Fruit fly (Drosophila melanogaster): ENCODE measurements around the gene CG31528.

The CG31528 gene

dm6 chr3R:4387490-4387889, 28.7 kb upstream of the CG31528 start, which contains the start of gene tub (continued):
- TF ChIP-seq Nf-YC (tag; optimal IDR thresholded peaks at IDR 0.05) (peak; percentile 43), Ets97D (GFP tag; optimal IDR thresholded peaks at IDR 0.05) (peak; percentile 66), pan (optimal IDR thresholded peaks at IDR 0.05) (no peak), pan (GFP tag; optimal IDR thresholded peaks at IDR 0.05 in 1 of 2, IDR thresholded peaks at IDR 0.05 in 1 of 2) (peak in 1 of 2 experiments; percentile 42), CG30403 (GFP tag; optimal IDR thresholded peaks at IDR 0.05) (peak; percentile 41), CG14860 (GFP tag; IDR thresholded peaks at IDR 0.05; ENCODE audit: partially characterized antibody) (no peak), pho (GFP tag; optimal IDR thresholded peaks at IDR 0.05) (peak; percentile 15), CG18476 (GFP tag; optimal IDR thresholded peaks at IDR 0.05) (no peak), Scr (GFP tag; IDR thresholded peaks at IDR 0.05; ENCODE audit: partially characterized antibody) (0 out of 2 replicates have a peak, but pooled peaks have one; percentile 15), CG3281 (GFP tag; optimal IDR thresholded peaks at IDR 0.05) (peak; percentile 47), crp (GFP tag; optimal IDR thresholded peaks at IDR 0.05) (peak in 1 of 2 experiments; percentile 12), CkIIα-i1 (GFP tag; IDR thresholded peaks at IDR 0.05) (no peak), hb (GFP tag; IDR thresholded peaks at IDR 0.05; ENCODE audit: partially characterized antibody) (no peak), CG17829 (tag; optimal IDR thresholded peaks at IDR 0.05) (peak; percentile 57), Oaz (GFP tag; IDR thresholded peaks at IDR 0.05) (no peak), gfzf (GFP tag; optimal IDR thresholded peaks at IDR 0.05) (peak; percentile 83), dysf (GFP tag; IDR thresholded peaks at IDR 0.05) (peak; percentile 24; the same call in 1 of the 3 replicates), chn (GFP tag; optimal IDR thresholded peaks at IDR 0.05) (peak; percentile 1), maf-S (GFP tag; optimal IDR thresholded peaks at IDR 0.05) (peak; percentile 12), E2f2 (GFP tag; IDR thresholded peaks at IDR 0.05) (peak; percentile 43; the same call in 1 of the 2 replicates), HLH54F (GFP tag; optimal IDR thresholded peaks at IDR 0.05) (peak; percentile 28), CG2712 (tag; optimal IDR thresholded peaks at IDR 0.05) (peak; percentile 56), sug (tag; optimal IDR thresholded peaks at IDR 0.05) (peak; percentile 53), da (GFP tag; optimal IDR thresholded peaks at IDR 0.05) (peak; percentile 17), bsh (GFP tag; optimal IDR thresholded peaks at IDR 0.05) (peak in 1 of 2 experiments; percentile 26), sens (GFP tag) (peak; percentile 91), Hmx (GFP tag; optimal IDR thresholded peaks at IDR 0.05) (no peak), CrebB (tag; optimal IDR thresholded peaks at IDR 0.05) (peak; percentile 32), jumu (GFP tag; optimal IDR thresholded peaks at IDR 0.05) (peak; percentile 13), Sry-δ (GFP tag; optimal IDR thresholded peaks at IDR 0.05) (peak; percentile 51), psq (GFP tag; optimal IDR thresholded peaks at IDR 0.05) (peak; percentile 32)

- TF ChIP-seq bigmax (GFP tag; optimal IDR thresholded peaks at IDR 0.05) (no peak), CG4617 (GFP tag; optimal IDR thresholded peaks at IDR 0.05; ENCODE audit: borderline replicate concordance) (peak; percentile 55), Dp (GFP tag; optimal IDR thresholded peaks at IDR 0.05) (peak; percentile 93), CG14860 (GFP tag; IDR thresholded peaks at IDR 0.05; ENCODE audit: partially characterized antibody) (peak; percentile 70), Med (GFP tag) (peak; percentile 80), CG2129 (GFP tag; IDR thresholded peaks at IDR 0.05; ENCODE audit: partially characterized antibody) (peak; percentile 72), sens (GFP tag) (peak; percentile 13), CG8290 (GFP tag; optimal IDR thresholded peaks at IDR 0.05) (no peak), CG8290 (tag; optimal IDR thresholded peaks at IDR 0.05) (peak in 1 of 2 experiments; percentile 40), CG16813 (GFP tag; IDR thresholded peaks at IDR 0.05; ENCODE audit: partially characterized antibody) (peak; percentile 86), CG2116 (GFP tag; optimal IDR thresholded peaks at IDR 0.05) (peak; percentile 61), kah (GFP tag; optimal IDR thresholded peaks at IDR 0.05) (peak; percentile 37), knrl (GFP tag; IDR thresholded peaks at IDR 0.05; ENCODE audit: partially characterized antibody) (peak; percentile 73; the same call in 2 of the 3 replicates), inv (GFP tag; IDR thresholded peaks at IDR 0.05; ENCODE audit: partially characterized antibody) (peak; percentile 65), CG9817 (tag; optimal IDR thresholded peaks at IDR 0.05) (no peak), luna (GFP tag; optimal IDR thresholded peaks at IDR 0.05) (no peak), nerfin-2 (GFP tag; IDR thresholded peaks at IDR 0.05; ENCODE audit: partially characterized antibody) (peak; percentile 70), phol (tag; optimal IDR thresholded peaks at IDR 0.05) (peak; percentile 29), BEAF-32 (GFP tag; optimal IDR thresholded peaks at IDR 0.05) (peak; percentile 84), Opbp (GFP tag; IDR thresholded peaks at IDR 0.05; ENCODE audit: partially characterized antibody) (peak; percentile 82; the same call in 2 of the 3 replicates), Ada2b (GFP tag; IDR thresholded peaks at IDR 0.05) (no peak)
Observed at dm6 chr3R:4390133-4390532, 26.1 kb upstream of the CG31528 start, which contains the start of gene CG14646. CG14646 (plus strand) TSS chr3R:4390366.
